Fruit fly (Drosophila melanogaster): ENCODE measurements around the gene yem.

The yem gene

dm6 chr3R:29148072-29148471 lies 25.4 kb upstream of the yem start, which contains the start of the genes CG11882 and Pglym78 (continued):
- TF ChIP-seq CG1602 (GFP tag; optimal IDR thresholded peaks at IDR 0.05) (no peak), sna (GFP tag; IDR thresholded peaks at IDR 0.05; ENCODE audit: partially characterized antibody) (0 out of 2 replicates have a peak, but pooled peaks have one; percentile 57), Dll (GFP tag; IDR thresholded peaks at IDR 0.05; ENCODE audit: partially characterized antibody) (0 out of 4 replicates have a peak, but pooled peaks have one; percentile 56), lov (optimal IDR thresholded peaks at IDR 0.05) (no peak), lov (GFP tag; IDR thresholded peaks at IDR 0.05) (no peak), CG8924 (tag; optimal IDR thresholded peaks at IDR 0.05) (peak; percentile 2), CG8281 (tag; optimal IDR thresholded peaks at IDR 0.05) (no peak), Chrac-16 (GFP tag; optimal IDR thresholded peaks at IDR 0.05) (peak; percentile 36), CG1792 (GFP tag; optimal IDR thresholded peaks at IDR 0.05) (no peak), eyg (GFP tag; optimal IDR thresholded peaks at IDR 0.05) (no peak), CG7745 (tag; optimal IDR thresholded peaks at IDR 0.05) (no peak), CG2129 (GFP tag; IDR thresholded peaks at IDR 0.05; ENCODE audit: partially characterized antibody) (0 out of 2 replicates have a peak, but pooled peaks have one; percentile 15), ranshi (GFP tag; IDR thresholded peaks at IDR 0.05) (no peak), dysf (GFP tag; IDR thresholded peaks at IDR 0.05) (no peak), gcm (GFP tag; optimal IDR thresholded peaks at IDR 0.05) (peak; percentile 9), gsb (GFP tag; IDR thresholded peaks at IDR 0.05) (peak; percentile 28; the same call in 1 of the 2 replicates), CG34224 (GFP tag; IDR thresholded peaks at IDR 0.05; ENCODE audit: partially characterized antibody) (peak; percentile 72), CG31365 (tag; optimal IDR thresholded peaks at IDR 0.05) (no peak), knrl (GFP tag; IDR thresholded peaks at IDR 0.05; ENCODE audit: partially characterized antibody) (peak; percentile 48; the same call in 1 of the 3 replicates), CG10565 (GFP tag; optimal IDR thresholded peaks at IDR 0.05) (no peak), MBD-R2 (GFP tag; IDR thresholded peaks at IDR 0.05) (peak; percentile 95), crp (GFP tag; optimal IDR thresholded peaks at IDR 0.05) (peak in 1 of 2 experiments; percentile 73), abd-A (tag; optimal IDR thresholded peaks at IDR 0.05) (no peak), CG4730 (GFP tag; IDR thresholded peaks at IDR 0.05) (peak; percentile 16; the same call in 1 of the 2 replicates), CG16863 (GFP tag; optimal IDR thresholded peaks at IDR 0.05) (peak; percentile 25), Vsx1 (GFP tag; optimal IDR thresholded peaks at IDR 0.05) (no peak), Fer3 (tag; optimal IDR thresholded peaks at IDR 0.05) (peak; percentile 18), CG11504 (tag; optimal IDR thresholded peaks at IDR 0.05) (no peak), Lim3 (GFP tag; IDR thresholded peaks at IDR 0.05) (no peak), stc (GFP tag; IDR thresholded peaks at IDR 0.05) (peak; percentile 51; the same call in 1 of the 2 replicates), CG11723 (GFP tag; optimal IDR thresholded peaks at IDR 0.05) (no peak), D (optimal IDR thresholded peaks at IDR 0.05) (peak; percentile 77), D (GFP tag; optimal IDR thresholded peaks at IDR 0.05) (no peak), Gug (GFP tag; IDR thresholded peaks at IDR 0.05) (peak; percentile 46; the same call in 1 of the 4 replicates), CG18011 (GFP tag; optimal IDR thresholded peaks at IDR 0.05) (peak; percentile 14), gsb-n (tag; optimal IDR thresholded peaks at IDR 0.05) (no peak), scrt (GFP tag; optimal IDR thresholded peaks at IDR 0.05) (peak; percentile 62), Camta (GFP tag; optimal IDR thresholded peaks at IDR 0.05) (peak; percentile 43), hb (GFP tag; IDR thresholded peaks at IDR 0.05; ENCODE audit: partially characterized antibody) (no peak), cwo (GFP tag; optimal IDR thresholded peaks at IDR 0.05) (no peak), ac (GFP tag; optimal IDR thresholded peaks at IDR 0.05) (no peak), CG10267 (tag; optimal IDR thresholded peaks at IDR 0.05) (peak; percentile 36), Poxn (GFP tag; IDR thresholded peaks at IDR 0.05) (no peak), nau (GFP tag; optimal IDR thresholded peaks at IDR 0.05) (no peak), NFAT (GFP tag; IDR thresholded peaks at IDR 0.05) (peak; percentile 56; the same call in 1 of the 2 replicates), YL-1 (GFP tag; optimal IDR thresholded peaks at IDR 0.05) (peak; percentile 94), gt (GFP tag; IDR thresholded peaks at IDR 0.05) (no peak), CG12659 (GFP tag; optimal IDR thresholded peaks at IDR 0.05) (peak; percentile 89), usp (GFP tag; optimal IDR thresholded peaks at IDR 0.05) (no peak), ATbp (GFP tag; optimal IDR thresholded peaks at IDR 0.05) (no peak)

Measured in whole organism, embryonic.